Worm (Caenorhabditis elegans) whole organism, L4/young adult: ENCODE results near the gene F47F2.3.

Experiments
- W03F9.2 ChIP-seq: fragments of 150-350 bp; optimal IDR thresholded peaks from 2 replicates; lab custom pipeline; 2014; ENCODE audit warnings: missing biosample characterization, missing genetic modification characterization
- dao-5 ChIP-seq: sonication (generic microtip); optimal IDR thresholded peaks from 2 replicates; lab custom pipeline; 2016; ENCODE audit warnings: missing genotype, missing genetic modification characterization, moderate library complexity, missing compliant biosample characterization
- him-1 ChIP-seq: sonication (generic microtip); optimal IDR thresholded peaks from 2 replicates; lab custom pipeline; 2016; ENCODE audit warnings: missing genotype, missing genetic modification reagents, missing genetic modification characterization, missing compliant biosample characterization

DNA sequence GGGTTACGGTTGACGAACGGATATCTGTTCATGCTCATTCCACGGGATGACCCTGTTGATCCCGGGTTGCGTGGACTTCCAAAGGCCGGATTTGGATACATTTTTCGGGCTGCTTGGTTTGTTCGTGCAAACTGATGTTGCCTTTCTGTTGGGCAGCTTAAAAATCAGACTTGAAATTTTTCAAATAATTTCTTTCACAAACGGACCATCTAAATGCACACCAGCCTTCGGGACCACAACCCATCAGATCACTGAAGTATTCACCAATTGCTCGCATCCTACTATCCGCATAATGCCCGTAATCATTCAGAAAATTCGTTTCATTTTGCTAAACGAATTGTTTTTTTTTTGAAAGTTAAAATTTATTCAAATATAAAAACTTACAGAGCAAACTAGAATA, at the start of gene F47F2.3:
- no peak for TF ChIP-seq W03F9.2 (tag; lab: Kevin White, UChicago)
- TF ChIP-seq him-1 (tag; lab: Kevin White, UChicago) = no peak
- TF ChIP-seq dao-5 (tag; lab: Kevin White, UChicago) = no peak
